Worm (Caenorhabditis elegans): ENCODE results near the gene ZC190.2.

Gene ZC190.2

DNA sequence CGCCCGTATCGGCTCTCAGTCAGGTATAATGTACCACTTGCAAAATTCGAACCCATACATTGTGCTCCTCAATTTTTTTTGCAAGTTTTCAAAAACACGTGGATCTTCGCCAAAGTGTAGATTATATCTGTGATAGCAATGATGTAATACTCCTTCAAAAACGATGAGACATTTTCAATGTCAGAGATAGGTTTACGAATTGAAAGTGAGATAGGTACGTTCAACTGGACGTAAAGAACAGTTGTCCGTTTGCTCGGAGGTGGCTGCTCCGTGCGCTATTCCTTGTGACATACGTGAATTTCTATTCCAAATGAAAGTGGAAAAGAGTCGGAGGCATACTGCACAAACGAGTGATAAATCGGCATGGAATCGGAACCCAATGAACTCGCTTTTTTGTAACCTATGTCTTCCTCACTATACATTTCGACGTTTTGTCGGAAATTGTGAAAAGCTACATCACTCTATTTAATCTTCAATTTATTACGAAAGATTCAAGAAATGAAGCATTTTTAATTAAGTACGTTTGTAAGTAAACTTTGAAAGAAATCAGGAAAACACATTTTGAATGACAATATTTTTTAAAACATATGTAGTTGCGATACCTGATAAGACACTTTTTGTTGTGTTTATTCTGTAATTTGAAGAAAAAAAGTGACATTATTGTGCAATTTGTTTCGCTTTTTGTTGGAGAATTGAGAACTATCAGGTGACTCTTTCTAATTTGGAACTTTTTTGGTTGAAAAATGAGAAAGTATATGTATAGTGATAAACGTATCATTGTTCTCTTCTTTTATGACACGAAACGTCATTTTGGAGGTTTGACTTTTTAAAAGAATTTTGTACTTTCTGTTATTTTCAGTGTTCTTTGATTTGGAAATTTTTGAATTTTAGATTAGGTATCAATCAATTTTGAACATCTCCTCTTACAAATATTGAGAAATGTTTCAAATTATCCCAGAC, 26.4 kb upstream of the ZC190.2 start (continued):
- TF ChIP-seq lin-1 (GFP tag; IDR thresholded peaks at IDR 0.05), result no peak
- TF ChIP-seq lir-3 (tag; optimal IDR thresholded peaks at IDR 0.05), result no peak
- no peak for TF ChIP-seq Y48G9A.11 (GFP tag; IDR thresholded peaks at IDR 0.05)
- TF ChIP-seq fkh-10 (GFP tag; optimal IDR thresholded peaks at IDR 0.05), result no peak
- TF ChIP-seq snpc-4 (tag; optimal IDR thresholded peaks at IDR 0.05), result no peak
- peak; percentile 10 for TF ChIP-seq hlh-11 (tag; optimal IDR thresholded peaks at IDR 0.05)
- peak; percentile 54 for TF ChIP-seq T20F7.1 (GFP tag; optimal IDR thresholded peaks at IDR 0.05)
- TF ChIP-seq hif-1 (tag; optimal IDR thresholded peaks at IDR 0.05), result no peak
- no peak for TF ChIP-seq dmd-8 (GFP tag; IDR thresholded peaks at IDR 0.05)
- TF ChIP-seq dmd-6 (GFP tag; IDR thresholded peaks at IDR 0.05), result peak; percentile 79
- TF ChIP-seq Y105C5A.15 (GFP tag; IDR thresholded peaks at IDR 0.05), result no peak
- no peak for TF ChIP-seq ctbp-1 (GFP tag; IDR thresholded peaks at IDR 0.05)
- TF ChIP-seq F26F4.8 (GFP tag; conservative IDR thresholded peaks at IDR 0.05), result no peak
- TF ChIP-seq cey-2 (tag; optimal IDR thresholded peaks at IDR 0.05; ENCODE audit: borderline replicate concordance, insufficient read depth), result peak; percentile 46
- no peak for TF ChIP-seq gei-8 (GFP tag; optimal IDR thresholded peaks at IDR 0.05)
- no peak for TF ChIP-seq arid-1 (GFP tag; conservative IDR thresholded peaks at IDR 0.05)
- TF ChIP-seq saeg-2 (GFP tag; IDR thresholded peaks at IDR 0.05), result no peak
- peak; percentile 89 for TF ChIP-seq nhr-77 (tag; optimal IDR thresholded peaks at IDR 0.05)
- no peak for TF ChIP-seq ZK546.5 (tag; optimal IDR thresholded peaks at IDR 0.05)
- no peak for TF ChIP-seq lin-29 (GFP tag; IDR thresholded peaks at IDR 0.05)
- TF ChIP-seq ZK337.2 (GFP tag; IDR thresholded peaks at IDR 0.05), result no peak
- no peak for TF ChIP-seq tag-97 (GFP tag; IDR thresholded peaks at IDR 0.05)
- peak; percentile 67 for TF ChIP-seq fos-1 (tag; optimal IDR thresholded peaks at IDR 0.05)
- no peak for TF ChIP-seq dpl-1 (GFP tag; optimal IDR thresholded peaks at IDR 0.05)
- no peak for TF ChIP-seq mdt-29 (GFP tag; IDR thresholded peaks at IDR 0.05)
- TF ChIP-seq php-3 (GFP tag; IDR thresholded peaks at IDR 0.05), result 0 out of 2 replicates have a peak, but pooled peaks have one; percentile 45
- peak; percentile 78 for TF ChIP-seq dve-1 (tag; optimal IDR thresholded peaks at IDR 0.05; ENCODE audit: insufficient read depth)
- TF ChIP-seq F44E2.7 (GFP tag; IDR thresholded peaks at IDR 0.05), result no peak
- TF ChIP-seq lin-38 (GFP tag; IDR thresholded peaks at IDR 0.05), result no peak
- TF ChIP-seq nhr-42 (GFP tag; IDR thresholded peaks at IDR 0.05), result no peak
- no peak for TF ChIP-seq sdz-12 (GFP tag; optimal IDR thresholded peaks at IDR 0.05)
- peak in 1 of 2 experiments; percentile 31 for TF ChIP-seq daf-16 (GFP tag; optimal IDR thresholded peaks at IDR 0.05)
- TF ChIP-seq daf-16 (tag; optimal IDR thresholded peaks at IDR 0.05), result peak; percentile 91
- no peak for TF ChIP-seq madf-9 (GFP tag; conservative IDR thresholded peaks at IDR 0.05)
- TF ChIP-seq pqm-1 (tag; optimal IDR thresholded peaks at IDR 0.05), result peak; percentile 61
- TF ChIP-seq mdl-1 (tag; optimal IDR thresholded peaks at IDR 0.05), result peak in 1 of 2 experiments; percentile 22
- TF ChIP-seq ceh-44 (GFP tag; IDR thresholded peaks at IDR 0.05), result no peak
- no peak for TF ChIP-seq egl-43 (GFP tag; IDR thresholded peaks at IDR 0.05)
- TF ChIP-seq lin-15B (tag; optimal IDR thresholded peaks at IDR 0.05), result no peak
- TF ChIP-seq lsy-2 (tag; optimal IDR thresholded peaks at IDR 0.05), result peak in 1 of 2 experiments; percentile 11
- TF ChIP-seq spr-3 (GFP tag; optimal IDR thresholded peaks at IDR 0.05), result no peak
- no peak for TF ChIP-seq skn-1 (tag; optimal IDR thresholded peaks at IDR 0.05)
- no peak for TF ChIP-seq lin-39 (tag; optimal IDR thresholded peaks at IDR 0.05)
- TF ChIP-seq nhr-10 (tag; optimal IDR thresholded peaks at IDR 0.05), result peak; percentile 44
- TF ChIP-seq ztf-11 (tag; optimal IDR thresholded peaks at IDR 0.05), result no peak
- TF ChIP-seq attf-4 (tag; optimal IDR thresholded peaks at IDR 0.05), result no peak
- no peak for TF ChIP-seq F10B5.3 (tag; optimal IDR thresholded peaks at IDR 0.05)
